Worm (Caenorhabditis elegans): ENCODE measurements around the gene R02F2.8.

DNA sequence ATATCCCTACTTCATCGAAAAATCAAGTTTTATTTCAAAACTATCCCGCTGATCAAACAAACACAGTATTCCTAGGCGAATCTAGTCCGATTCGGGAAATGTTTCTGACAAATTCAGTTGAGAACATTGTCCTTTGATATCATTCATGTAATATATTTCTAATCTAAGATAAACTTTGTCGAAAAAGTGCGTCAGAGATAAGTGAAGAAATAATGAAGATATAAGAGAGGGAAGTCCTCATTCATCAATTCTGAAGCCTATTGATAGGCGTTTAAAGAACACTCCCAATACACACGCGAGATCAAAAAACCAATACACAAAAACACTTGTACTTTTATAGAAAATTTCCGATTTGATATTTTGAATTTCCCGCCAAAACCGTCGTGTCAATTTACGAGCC, 30.2 kb downstream of the R02F2.8 start:
- TF ChIP-seq lsl-1 (GFP tag; optimal IDR thresholded peaks at IDR 0.05), result no peak
- TF ChIP-seq attf-3 (GFP tag; conservative IDR thresholded peaks at IDR 0.05), result no peak
- no peak for TF ChIP-seq cebp-2 (GFP tag; IDR thresholded peaks at IDR 0.05)
- TF ChIP-seq hlh-26 (GFP tag; conservative IDR thresholded peaks at IDR 0.05), result no peak
- no peak for TF ChIP-seq aptf-2 (GFP tag; conservative IDR thresholded peaks at IDR 0.05)
- no peak for TF ChIP-seq egrh-3 (GFP tag; IDR thresholded peaks at IDR 0.05)
- TF ChIP-seq athp-1 (tag; optimal IDR thresholded peaks at IDR 0.05), result no peak
- TF ChIP-seq snpc-1.1 (tag; optimal IDR thresholded peaks at IDR 0.05; ENCODE audit: insufficient read depth), result no peak
